Worm (Caenorhabditis elegans) whole organism, mixed stage, embryonic: ENCODE measurements around the gene emre-1.

ENCODE experiments used
- bed-3 ChIP-seq: fragments of 200-800 bp; sonication (Bioruptor generic); optimal IDR thresholded peaks from 3 replicates; lab custom pipeline; 2018; ENCODE audit warnings: mild to moderate bottlenecking, missing genetic modification characterization, moderate library complexity, missing compliant biosample characterization
- ces-1 ChIP-seq: fragments of 150-350 bp; optimal IDR thresholded peaks from 2 replicates; lab custom pipeline; 2014; ENCODE audit warnings: missing biosample characterization, missing genetic modification reagents, missing genetic modification characterization
- elt-1 ChIP-seq: sonication (generic microtip); optimal IDR thresholded peaks from 2 replicates; lab custom pipeline; 2017; ENCODE audit warnings: missing genetic modification characterization, mild to moderate bottlenecking, missing compliant biosample characterization, antibody characterized with exemption, moderate library complexity, borderline replicate concordance; ENCODE audit not compliant: insufficient read depth
- elt-3 ChIP-seq: fragments of 150-350 bp; optimal IDR thresholded peaks from 2 replicates; lab custom pipeline; 2014; ENCODE audit warnings: missing biosample characterization, missing genetic modification characterization
- flh-1 ChIP-seq: fragments of 200-800 bp; sonication (Bioruptor generic); optimal IDR thresholded peaks from 2 replicates; lab custom pipeline; 2018; ENCODE audit warnings: mild to moderate bottlenecking, missing genetic modification characterization, moderate library complexity, missing compliant biosample characterization
- mls-2 ChIP-seq: sonication (generic microtip); optimal IDR thresholded peaks from 2 replicates; lab custom pipeline; 2016; ENCODE audit warnings: mild to moderate bottlenecking, missing genetic modification characterization, moderate library complexity, missing compliant biosample characterization
- nhr-28 ChIP-seq: fragments of 150-350 bp; optimal IDR thresholded peaks from 2 replicates; lab custom pipeline; 2014; ENCODE audit warnings: missing biosample characterization, missing genetic modification characterization
- nhr-76 ChIP-seq: sonication (generic microtip); optimal IDR thresholded peaks from 2 replicates; lab custom pipeline; 2017; ENCODE audit warnings: missing biosample characterization, missing genetic modification characterization
- pha-4 ChIP-seq: fragments of 150-350 bp; optimal IDR thresholded peaks from 2 replicates; lab custom pipeline; 2018; ENCODE audit warnings: missing biosample characterization, missing genetic modification reagents, missing genetic modification characterization
- snpc-4 ChIP-seq: fragments of 150-350 bp; optimal IDR thresholded peaks from 2 replicates; lab custom pipeline; 2014; ENCODE audit warnings: missing biosample characterization, missing genetic modification characterization
- unc-62 ChIP-seq: fragments of 150-350 bp; optimal IDR thresholded peaks from 2 replicates; lab custom pipeline; 2014; ENCODE audit warnings: missing biosample characterization, missing genetic modification reagents, missing genetic modification characterization
- ztf-11 ChIP-seq: fragments of 150-350 bp; optimal IDR thresholded peaks from 2 replicates; lab custom pipeline; 2014; ENCODE audit warnings: missing biosample characterization, missing genetic modification characterization

DNA sequence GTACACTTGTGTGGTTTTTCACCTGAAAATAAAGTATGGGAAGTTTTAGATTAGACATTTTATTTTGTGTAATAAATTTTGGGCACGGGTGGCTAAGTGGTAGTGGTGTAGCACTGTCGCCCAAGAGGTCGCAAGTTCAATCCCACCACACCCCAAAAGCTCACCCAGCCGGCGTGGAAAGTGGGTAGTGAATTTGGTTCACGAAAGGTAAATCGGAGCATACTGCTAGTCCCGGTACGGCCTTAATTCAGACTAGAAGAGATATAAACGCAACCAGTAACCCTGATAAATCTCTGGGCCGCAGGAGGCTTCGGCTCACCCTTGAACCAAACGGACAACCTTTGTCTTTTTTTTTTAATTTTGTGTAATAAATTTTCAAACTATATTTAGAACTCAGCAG, 27.7 kb upstream of the emre-1 start:
- TF ChIP-seq elt-1 (tag; lab: Kevin White, UChicago) (no peak), flh-1 (GFP tag; lab: Kevin White, UChicago) (no peak), snpc-4 (no peak), ces-1 (GFP tag; lab: Kevin White, UChicago) (no peak), ztf-11 (tag; lab: Kevin White, UChicago) (no peak), nhr-28 (no peak), bed-3 (GFP tag; lab: Kevin White, UChicago) (no peak), pha-4 (tag; lab: Kevin White, UChicago) (no peak), nhr-76 (no peak), elt-3 (tag; lab: Kevin White, UChicago) (no peak), mls-2 (tag; lab: Kevin White, UChicago) (no peak), unc-62 (GFP tag; lab: Kevin White, UChicago) (no peak)
